Fruit fly (Drosophila melanogaster): Measurements from ENCODE around the gene CG42726.

Gene CG42726

DNA sequence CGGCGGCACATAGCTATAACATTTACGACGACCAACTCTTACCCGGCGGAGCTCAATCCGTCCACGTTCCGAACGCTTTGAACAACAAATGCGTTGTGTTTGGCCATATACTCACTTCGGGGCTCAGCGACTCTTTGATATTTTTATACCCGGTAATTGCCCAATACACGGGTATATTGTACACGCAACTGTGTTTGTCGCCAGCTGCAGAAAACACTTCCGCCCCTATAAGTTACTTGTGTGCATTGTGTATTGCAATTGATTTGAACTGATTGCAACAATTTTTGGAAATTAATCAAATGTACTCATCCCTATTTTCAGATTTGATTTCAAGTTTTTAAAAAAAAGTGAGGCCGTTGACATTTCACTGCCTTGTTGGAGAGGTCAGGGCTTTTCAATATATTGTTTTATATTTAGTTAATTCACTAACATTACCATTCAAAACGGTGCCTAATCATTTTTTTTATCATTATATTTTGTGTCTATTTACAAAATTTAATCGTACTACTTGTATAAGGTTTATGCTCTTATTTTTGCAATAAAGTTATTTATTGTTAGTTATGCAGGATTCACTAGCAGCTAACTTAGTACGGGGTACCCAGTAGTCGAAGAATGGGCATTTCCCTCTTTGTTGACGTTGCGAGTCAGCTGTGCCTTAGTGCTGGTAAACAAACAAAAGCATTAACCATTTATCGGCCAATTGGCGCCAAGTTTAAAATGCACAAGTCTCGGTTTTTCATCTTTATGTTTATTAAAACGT, 4.7 kb upstream of the CG42726 start, which contains the start of gene Nagk:
TSS of gene Nagk (minus strand) at position 331 of the 760 bp plus-strand sequence.
- TF ChIP-seq Sox15 (GFP tag; optimal IDR thresholded peaks at IDR 0.05) (peak; percentile 40), CG10631 (GFP tag; optimal IDR thresholded peaks at IDR 0.05) (no peak), CG11902 (GFP tag; optimal IDR thresholded peaks at IDR 0.05) (peak; percentile 39), fkh (GFP tag; optimal IDR thresholded peaks at IDR 0.05) (peak; percentile 79), CG1621 (tag; optimal IDR thresholded peaks at IDR 0.05) (no peak), CG32006 (GFP tag; optimal IDR thresholded peaks at IDR 0.05) (peak; percentile 87), dac (GFP tag; optimal IDR thresholded peaks at IDR 0.05) (peak; percentile 33), Ets21C (GFP tag; optimal IDR thresholded peaks at IDR 0.05) (peak; percentile 55), esn (GFP tag; optimal IDR thresholded peaks at IDR 0.05) (peak; percentile 89), CG31627 (GFP tag; optimal IDR thresholded peaks at IDR 0.05) (peak; percentile 67), Smox (GFP tag; optimal IDR thresholded peaks at IDR 0.05) (no peak), CG6163 (GFP tag; IDR thresholded peaks at IDR 0.05) (peak; percentile 22; the same call in 1 of the 3 replicates), Eip75B (GFP tag; optimal IDR thresholded peaks at IDR 0.05) (peak; percentile 72), CG8119 (GFP tag; IDR thresholded peaks at IDR 0.05) (no peak), CG6808 (GFP tag; optimal IDR thresholded peaks at IDR 0.05) (no peak), CG15336 (GFP tag; IDR thresholded peaks at IDR 0.05) (no peak; the same call in 1 of the 2 replicates), salr (GFP tag; optimal IDR thresholded peaks at IDR 0.05) (no peak), CG11294 (GFP tag; IDR thresholded peaks at IDR 0.05) (no peak; the same call in 1 of the 2 replicates), net (GFP tag; optimal IDR thresholded peaks at IDR 0.05) (peak; percentile 68), svp (GFP tag) (peak; percentile 92), spab (GFP tag; optimal IDR thresholded peaks at IDR 0.05) (no peak), CG6792 (GFP tag; optimal IDR thresholded peaks at IDR 0.05) (peak; percentile 63), Eip78C (GFP tag) (peak; percentile 95), topi (GFP tag; optimal IDR thresholded peaks at IDR 0.05) (peak; percentile 82), ss (GFP tag; optimal IDR thresholded peaks at IDR 0.05) (no peak), achi (GFP tag; optimal IDR thresholded peaks at IDR 0.05) (peak; percentile 67), CG9139 (GFP tag; optimal IDR thresholded peaks at IDR 0.05) (no peak), pdm3 (GFP tag; optimal IDR thresholded peaks at IDR 0.05) (no peak), Blimp-1 (GFP tag; optimal IDR thresholded peaks at IDR 0.05) (no peak), acj6 (GFP tag; optimal IDR thresholded peaks at IDR 0.05) (peak; percentile 75), CG16779 (tag; optimal IDR thresholded peaks at IDR 0.05) (no peak), cyc (GFP tag; optimal IDR thresholded peaks at IDR 0.05) (peak; percentile 67), CG8632 (GFP tag; optimal IDR thresholded peaks at IDR 0.05) (peak; percentile 67), lz (GFP tag; optimal IDR thresholded peaks at IDR 0.05) (peak; percentile 81), Met (GFP tag; optimal IDR thresholded peaks at IDR 0.05) (no peak), CG34406 (GFP tag; optimal IDR thresholded peaks at IDR 0.05) (peak; percentile 64), Hr38 (GFP tag; optimal IDR thresholded peaks at IDR 0.05) (no peak), Gug (GFP tag; IDR thresholded peaks at IDR 0.05) (no peak), fd59A (GFP tag; optimal IDR thresholded peaks at IDR 0.05) (peak; percentile 55), Eip93F (GFP tag; optimal IDR thresholded peaks at IDR 0.05) (no peak), CG6854 (GFP tag; optimal IDR thresholded peaks at IDR 0.05) (peak; percentile 32), CG8319 (GFP tag; optimal IDR thresholded peaks at IDR 0.05) (peak; percentile 34), CG7368 (GFP tag; optimal IDR thresholded peaks at IDR 0.05) (peak; percentile 50), CG10669 (GFP tag; optimal IDR thresholded peaks at IDR 0.05) (no peak), fd85E (GFP tag; optimal IDR thresholded peaks at IDR 0.05) (no peak), Sox14 (GFP tag; optimal IDR thresholded peaks at IDR 0.05) (peak; percentile 83), Hr39 (GFP tag; optimal IDR thresholded peaks at IDR 0.05) (peak; percentile 58), Lpt (GFP tag; optimal IDR thresholded peaks at IDR 0.05) (peak; percentile 29), CG3032 (tag; optimal IDR thresholded peaks at IDR 0.05) (peak; percentile 28), dsx (GFP tag; optimal IDR thresholded peaks at IDR 0.05; ENCODE audit: poor library complexity, severe bottlenecking) (peak; percentile 4), CG6276 (GFP tag; optimal IDR thresholded peaks at IDR 0.05) (no peak)

Measured in whole organism, prepupa.